Worm (Caenorhabditis elegans) whole organism, young adult: ENCODE results near the gene paml-1.

ENCODE experiments used
- B0019.2 ChIP-seq: fragments of 200-800 bp; sonication (Bioruptor generic); conservative IDR thresholded peaks from 2 replicates; pipeline ENCODE4 v1.3.6; 2022; ENCODE audit warnings: missing genetic modification reagents, missing genetic modification characterization, missing compliant biosample characterization
- C06A6.2 ChIP-seq: fragments of 200-800 bp; sonication (Bioruptor generic); conservative IDR thresholded peaks from 2 replicates; pipeline ENCODE4 v1.3.6; 2022; ENCODE audit warnings: missing genetic modification characterization, missing compliant biosample characterization
- F10E7.11 ChIP-seq: sonication (generic microtip); optimal IDR thresholded peaks from 2 replicates; lab custom pipeline; 2017; ENCODE audit warnings: mild to moderate bottlenecking, missing genetic modification characterization, moderate library complexity, missing compliant biosample characterization
- F22D6.2 ChIP-seq: sonication (generic microtip); optimal IDR thresholded peaks from 2 replicates; lab custom pipeline; 2016; ENCODE audit warnings: mild to moderate bottlenecking, missing genetic modification characterization, missing compliant biosample characterization
- F39B2.1 ChIP-seq: fragments of 200-800 bp; sonication (Bioruptor generic); IDR thresholded peaks from 2 replicates; pipeline ENCODE4 v1.3.6; 2022; ENCODE audit warnings: missing genetic modification reagents, missing genetic modification characterization, missing compliant biosample characterization
- F49E8.2 ChIP-seq: sonication (generic microtip); optimal IDR thresholded peaks from 3 replicates; lab custom pipeline; 2017; ENCODE audit warnings: missing genetic modification characterization, mild to moderate bottlenecking, missing compliant biosample characterization, antibody characterized with exemption, moderate library complexity; ENCODE audit not compliant: insufficient read depth
- F55B11.4 ChIP-seq: sonication (generic microtip); optimal IDR thresholded peaks from 2 replicates; lab custom pipeline; 2016; ENCODE audit warnings: missing compliant biosample characterization, missing genetic modification characterization, borderline replicate concordance; ENCODE audit not compliant: insufficient read depth
- F57A8.1 ChIP-seq: fragments of 200-800 bp; sonication (Bioruptor generic); optimal IDR thresholded peaks from 2 replicates; lab custom pipeline; 2018; ENCODE audit warnings: mild to moderate bottlenecking, missing genetic modification characterization, moderate library complexity, missing compliant biosample characterization
- K12H6.12 ChIP-seq: fragments of 200-800 bp; sonication (Bioruptor generic); optimal IDR thresholded peaks from 2 replicates; lab custom pipeline; 2018; ENCODE audit warnings: mild to moderate bottlenecking, missing genetic modification characterization, missing compliant biosample characterization
- T26A5.8 ChIP-seq: sonication (generic microtip); optimal IDR thresholded peaks from 2 replicates; lab custom pipeline; 2016; ENCODE audit warnings: missing genetic modification characterization, missing compliant biosample characterization
- Y53F4B.3 ChIP-seq: fragments of 200-800 bp; sonication (Bioruptor generic); IDR thresholded peaks from 2 replicates; pipeline ENCODE4 v1.3.6; 2022; ENCODE audit warnings: missing genetic modification reagents, missing genetic modification characterization, missing compliant biosample characterization
- Y53G8AR.9 ChIP-seq: fragments of 200-800 bp; sonication (Bioruptor generic); conservative IDR thresholded peaks from 2 replicates; pipeline ENCODE4 v1.3.6; 2022; ENCODE audit warnings: missing genetic modification reagents, missing genetic modification characterization, missing compliant biosample characterization
- Y67H2A.10 ChIP-seq: fragments of 200-800 bp; sonication (Bioruptor generic); conservative IDR thresholded peaks from 2 replicates; pipeline ENCODE4 v1.3.6; 2022; ENCODE audit warnings: missing genetic modification reagents, missing genetic modification characterization, missing compliant biosample characterization
- Y79H2A.3 ChIP-seq: fragments of 200-800 bp; sonication (Bioruptor generic); conservative IDR thresholded peaks from 2 replicates; pipeline ENCODE4 v1.3.6; 2022; ENCODE audit warnings: missing genetic modification reagents, missing genetic modification characterization, missing compliant biosample characterization
- ZK185.1 ChIP-seq: sonication (generic microtip); optimal IDR thresholded peaks from 2 replicates; lab custom pipeline; 2016; ENCODE audit warnings: mild to moderate bottlenecking, missing genetic modification characterization, missing compliant biosample characterization; ENCODE audit not compliant: poor library complexity, severe bottlenecking
- aptf-2 ChIP-seq: fragments of 200-800 bp; sonication (Bioruptor generic); conservative IDR thresholded peaks from 2 replicates; pipeline ENCODE4 v1.3.6; 2022; ENCODE audit warnings: missing genetic modification reagents, missing genetic modification characterization, missing compliant biosample characterization
- athp-1 ChIP-seq: sonication (generic microtip); optimal IDR thresholded peaks from 2 replicates; lab custom pipeline; 2017; ENCODE audit warnings: mild to moderate bottlenecking, missing genetic modification characterization, missing compliant biosample characterization
- bed-1 ChIP-seq: fragments of 200-800 bp; sonication (Bioruptor generic); IDR thresholded peaks from 2 replicates; pipeline ENCODE4 v1.3.6; 2022; ENCODE audit warnings: missing genetic modification reagents, missing genetic modification characterization, missing compliant biosample characterization
- cebp-1 ChIP-seq, 2 experiments: fragments of 200-800 bp in 1 of 2; sonication (Bioruptor generic) in 1 of 2; sonication (generic microtip) in 1 of 2; IDR thresholded peaks in 1 of 2; optimal IDR thresholded peaks in 1 of 2; 2 replicates each; pipeline versions ENCODE4 v1.3.6 to Lab custom; 2017 to 2022; ENCODE audit warnings: missing compliant biosample characterization in 2 of 2, missing genetic modification characterization in 2 of 2, mild to moderate bottlenecking in 1 of 2, missing genetic modification reagents in 1 of 2, moderate library complexity in 1 of 2
- cebp-2 ChIP-seq: fragments of 200-800 bp; sonication (Bioruptor generic); IDR thresholded peaks from 2 replicates; pipeline ENCODE4 v1.3.6; 2022; ENCODE audit warnings: missing genetic modification characterization, missing compliant biosample characterization
- ceh-79 ChIP-seq: sonication (generic microtip); optimal IDR thresholded peaks from 2 replicates; lab custom pipeline; 2017; ENCODE audit warnings: mild to moderate bottlenecking, missing genetic modification characterization, missing compliant biosample characterization
- dpl-1 ChIP-seq: fragments of 150-350 bp; optimal IDR thresholded peaks from 2 replicates; lab custom pipeline; 2014; ENCODE audit warnings: missing biosample characterization, missing genetic modification reagents, missing genetic modification characterization
- efl-1 ChIP-seq: fragments of 150-350 bp; optimal IDR thresholded peaks from 2 replicates; lab custom pipeline; 2014; ENCODE audit warnings: missing biosample characterization, missing genetic modification reagents, missing genetic modification characterization
- egl-44 ChIP-seq: fragments of 200-800 bp; sonication (Bioruptor generic); IDR thresholded peaks from 2 replicates; pipeline ENCODE4 v1.3.6; 2022; ENCODE audit warnings: missing genetic modification reagents, missing genetic modification characterization, missing compliant biosample characterization
- gei-17 ChIP-seq: fragments of 200-800 bp; sonication (Bioruptor generic); optimal IDR thresholded peaks from 2 replicates; lab custom pipeline; 2018; ENCODE audit warnings: mild to moderate bottlenecking, missing genetic modification characterization, missing compliant biosample characterization
- hsf-1 ChIP-seq: fragments of 200-800 bp; sonication (Bioruptor generic); IDR thresholded peaks from 2 replicates; pipeline ENCODE4 v1.3.6; 2022; ENCODE audit warnings: missing genetic modification reagents, missing genetic modification characterization, missing compliant biosample characterization
- lin-40 ChIP-seq: sonication (generic microtip); optimal IDR thresholded peaks from 2 replicates; lab custom pipeline; 2016; ENCODE audit warnings: missing genetic modification characterization, mild to moderate bottlenecking, missing compliant biosample characterization, missing genotype, missing genetic modification reagents
- mel-28 ChIP-seq: sonication (generic microtip); optimal IDR thresholded peaks from 2 replicates; lab custom pipeline; 2016; ENCODE audit warnings: borderline replicate concordance, mild to moderate bottlenecking, missing genetic modification characterization, missing compliant biosample characterization
- mxl-1 ChIP-seq: sonication (generic microtip); optimal IDR thresholded peaks from 2 replicates; lab custom pipeline; 2016; ENCODE audit warnings: missing genetic modification characterization, missing compliant biosample characterization
- nfya-2 ChIP-seq: fragments of 200-800 bp; sonication (Bioruptor generic); IDR thresholded peaks from 2 replicates; pipeline ENCODE4 v1.3.6; 2022; ENCODE audit warnings: missing genetic modification reagents, missing genetic modification characterization, missing compliant biosample characterization
- nhr-27 ChIP-seq: fragments of 200-800 bp; sonication (Bioruptor generic); optimal IDR thresholded peaks from 2 replicates; lab custom pipeline; 2018; ENCODE audit warnings: mild to moderate bottlenecking, missing genetic modification characterization, moderate library complexity, missing compliant biosample characterization
- pbrm-1 ChIP-seq: fragments of 200-800 bp; sonication (Bioruptor generic); IDR thresholded peaks from 2 replicates; pipeline ENCODE4 v1.3.6; 2022; ENCODE audit warnings: missing genetic modification reagents, missing genetic modification characterization, missing compliant biosample characterization
- rec-8 ChIP-seq, 2 experiments: sonication (generic microtip); optimal IDR thresholded peaks; 2 replicates each; lab custom pipeline; 2016; ENCODE audit warnings: mild to moderate bottlenecking in 2 of 2, missing genetic modification characterization in 2 of 2, missing genetic modification reagents in 2 of 2, missing genotype in 2 of 2, missing biosample characterization in 1 of 2, missing compliant biosample characterization in 1 of 2, moderate library complexity in 1 of 2
- rpc-1 ChIP-seq, 2 experiments: fragments of 150-350 bp in 1 of 2; sonication (generic microtip) in 1 of 2; optimal IDR thresholded peaks; 2 replicates each; lab custom pipeline; 2014 to 2018; ENCODE audit warnings: missing biosample characterization in 1 of 2, missing genetic modification characterization in 1 of 2, missing genetic modification reagents in 1 of 2, missing genotype in 1 of 2
- sea-2 ChIP-seq: fragments of 200-800 bp; sonication (Bioruptor generic); IDR thresholded peaks from 2 replicates; pipeline ENCODE4 v1.3.6; 2022; ENCODE audit warnings: missing genetic modification characterization, missing compliant biosample characterization
- snpc-1.3 ChIP-seq: sonication (generic microtip); optimal IDR thresholded peaks from 2 replicates; lab custom pipeline; 2017; ENCODE audit warnings: missing genetic modification characterization, mild to moderate bottlenecking, missing compliant biosample characterization, antibody characterized with exemption, moderate library complexity, missing genotype, missing genetic modification reagents; ENCODE audit not compliant: insufficient read depth
- snpc-3.4 ChIP-seq: sonication (generic microtip); optimal IDR thresholded peaks from 2 replicates; lab custom pipeline; 2017; ENCODE audit warnings: missing genetic modification characterization, mild to moderate bottlenecking, missing compliant biosample characterization, antibody characterized with exemption, moderate library complexity, missing genotype, missing genetic modification reagents
- snpc-4 ChIP-seq, 5 experiments: fragments of 150-350 bp in 1 of 5; sonication (generic microtip) in 4 of 5; optimal IDR thresholded peaks; 2 replicates each; lab custom pipeline; 2014 to 2018; ENCODE audit warnings: missing genetic modification characterization in 5 of 5, missing biosample characterization in 3 of 5, antibody characterized with exemption in 2 of 5, mild to moderate bottlenecking in 2 of 5, missing compliant biosample characterization in 2 of 5, missing genotype in 2 of 5, moderate library complexity in 2 of 5, missing genetic modification reagents in 1 of 5
- sptf-2 ChIP-seq: fragments of 200-800 bp; sonication (Bioruptor generic); optimal IDR thresholded peaks from 2 replicates; lab custom pipeline; 2018; ENCODE audit warnings: mild to moderate bottlenecking, missing genetic modification characterization, missing compliant biosample characterization
- tbp1 ChIP-seq: fragments of 200-800 bp; sonication (Bioruptor generic); optimal IDR thresholded peaks from 2 replicates; lab custom pipeline; 2018; ENCODE audit warnings: mild to moderate bottlenecking, missing genetic modification characterization, missing compliant biosample characterization
- tlf-1 ChIP-seq: fragments of 200-800 bp; sonication (Bioruptor generic); optimal IDR thresholded peaks from 2 replicates; lab custom pipeline; 2018; ENCODE audit warnings: mild to moderate bottlenecking, missing genetic modification characterization, missing compliant biosample characterization
- unc-62 ChIP-seq: fragments of 150-350 bp; optimal IDR thresholded peaks from 2 replicates; lab custom pipeline; 2014; ENCODE audit warnings: missing biosample characterization, missing genetic modification reagents, missing genetic modification characterization
- xnd-1 ChIP-seq: sonication (generic microtip); optimal IDR thresholded peaks from 2 replicates; lab custom pipeline; 2016; ENCODE audit warnings: missing genotype, missing genetic modification reagents, missing genetic modification characterization, missing compliant biosample characterization
- ztf-28 ChIP-seq: fragments of 200-800 bp; sonication (Bioruptor generic); IDR thresholded peaks from 2 replicates; pipeline ENCODE4 v1.3.6; 2022; ENCODE audit warnings: missing genetic modification reagents, missing genetic modification characterization, missing compliant biosample characterization
- ztf-3 ChIP-seq: fragments of 200-800 bp; sonication (Bioruptor generic); optimal IDR thresholded peaks from 2 replicates; lab custom pipeline; 2018; ENCODE audit warnings: mild to moderate bottlenecking, missing genetic modification characterization, missing compliant biosample characterization

The paml-1 gene

ce11 chrIII:10270778-10271307, 37.0 kb upstream of the paml-1 start, which contains the start of gene cnk-1 (continued):
- TF ChIP-seq rec-8 (tag; optimal IDR thresholded peaks at IDR 0.05; lab: Kevin White, UChicago), result peak in 1 of 2 experiments; percentile 58
- no peak for TF ChIP-seq F57A8.1
- TF ChIP-seq snpc-4 (GFP tag; optimal IDR thresholded peaks at IDR 0.05; lab: Kevin White, UChicago), result no peak
- TF ChIP-seq snpc-4 (tag; optimal IDR thresholded peaks at IDR 0.05; lab: Kevin White, UChicago), result peak in 2 of 4 experiments; percentile 56 to 76
- peak; percentile 91 for TF ChIP-seq egl-44 (GFP tag; lab: Robert Waterston, UW)
- TF ChIP-seq nfya-2 (GFP tag; lab: Robert Waterston, UW), result peak; percentile 91
- TF ChIP-seq pbrm-1 (GFP tag; lab: Robert Waterston, UW), result peak; percentile 98
- TF ChIP-seq F22D6.2 (tag; lab: Kevin White, UChicago), result no peak
- peak; percentile 83 for TF ChIP-seq athp-1 (tag; lab: Kevin White, UChicago)
- TF ChIP-seq cebp-1 (GFP tag; IDR thresholded peaks at IDR 0.05; lab: Robert Waterston, UW), result peak; percentile 85
- peak; percentile 77 for TF ChIP-seq cebp-1 (tag; optimal IDR thresholded peaks at IDR 0.05; lab: Kevin White, UChicago)
- no peak for TF ChIP-seq ceh-79 (tag; lab: Kevin White, UChicago)
- TF ChIP-seq dpl-1 (GFP tag; lab: Kevin White, UChicago), result no peak
- TF ChIP-seq ztf-28 (GFP tag; lab: Robert Waterston, UW), result peak; percentile 99
- peak; percentile 77 for TF ChIP-seq K12H6.12 (tag; lab: Kevin White, UChicago)
- peak; percentile 86 for TF ChIP-seq hsf-1 (GFP tag; lab: Robert Waterston, UW)
- TF ChIP-seq tlf-1, result peak; percentile 80
- TF ChIP-seq sea-2 (GFP tag; lab: Robert Waterston, UW), result peak; percentile 92
- peak; percentile 92; the same call in 1 of the 2 replicates for TF ChIP-seq bed-1 (GFP tag; lab: Robert Waterston, UW)
- no peak for TF ChIP-seq snpc-1.3
- TF ChIP-seq F55B11.4 (tag; lab: Kevin White, UChicago), result no peak
- peak; percentile 26 for TF ChIP-seq gei-17 (GFP tag; lab: Kevin White, UChicago)
- peak; percentile 17 for TF ChIP-seq efl-1 (GFP tag; lab: Kevin White, UChicago)
- peak; percentile 72 for TF ChIP-seq xnd-1
- TF ChIP-seq mel-28 (tag; lab: Kevin White, UChicago), result no peak
- TF ChIP-seq ZK185.1 (tag; lab: Kevin White, UChicago), result peak; percentile 89
- no peak for TF ChIP-seq sptf-2 (GFP tag; lab: Kevin White, UChicago)
- no peak for TF ChIP-seq nhr-27
- peak; percentile 30 for TF ChIP-seq snpc-3.4 (tag; lab: Kevin White, UChicago)
- TF ChIP-seq unc-62 (GFP tag; lab: Kevin White, UChicago), result no peak
- peak; percentile 91 for TF ChIP-seq C06A6.2
- TF ChIP-seq B0019.2, result peak; percentile 98
- TF ChIP-seq Y67H2A.10, result peak; percentile 95
- TF ChIP-seq mxl-1 (tag; lab: Kevin White, UChicago), result no peak
- no peak for TF ChIP-seq rpc-1 (optimal IDR thresholded peaks at IDR 0.05; lab: Kevin White, UChicago)
- no peak for TF ChIP-seq rpc-1 (tag; optimal IDR thresholded peaks at IDR 0.05; lab: Kevin White, UChicago)
- no peak for TF ChIP-seq ztf-3 (GFP tag; lab: Kevin White, UChicago)
- TF ChIP-seq lin-40 (tag; lab: Kevin White, UChicago), result peak; percentile 80
- TF ChIP-seq T26A5.8 (tag; lab: Kevin White, UChicago), result no peak
- peak; percentile 94 for TF ChIP-seq cebp-2 (GFP tag; lab: Robert Waterston, UW)
- peak; percentile 86 for TF ChIP-seq Y79H2A.3 (GFP tag; lab: Robert Waterston, UW)
- peak; percentile 96 for TF ChIP-seq aptf-2 (GFP tag; lab: Robert Waterston, UW)
- peak; percentile 81 for TF ChIP-seq F39B2.1 (GFP tag; lab: Robert Waterston, UW)
- no peak; the same call in 1 of the 2 replicates for TF ChIP-seq Y53F4B.3 (GFP tag; lab: Robert Waterston, UW)
- TF ChIP-seq tbp1 (GFP tag; lab: Kevin White, UChicago), result peak; percentile 67
- TF ChIP-seq Y53G8AR.9 (GFP tag; lab: Robert Waterston, UW), result peak; percentile 99
- peak; percentile 85 for TF ChIP-seq F49E8.2
- TF ChIP-seq F10E7.11 (tag; lab: Kevin White, UChicago), result no peak
